Fruit fly (Drosophila melanogaster): ENCODE measurements around the gene Mnr.

The Mnr gene

DNA sequence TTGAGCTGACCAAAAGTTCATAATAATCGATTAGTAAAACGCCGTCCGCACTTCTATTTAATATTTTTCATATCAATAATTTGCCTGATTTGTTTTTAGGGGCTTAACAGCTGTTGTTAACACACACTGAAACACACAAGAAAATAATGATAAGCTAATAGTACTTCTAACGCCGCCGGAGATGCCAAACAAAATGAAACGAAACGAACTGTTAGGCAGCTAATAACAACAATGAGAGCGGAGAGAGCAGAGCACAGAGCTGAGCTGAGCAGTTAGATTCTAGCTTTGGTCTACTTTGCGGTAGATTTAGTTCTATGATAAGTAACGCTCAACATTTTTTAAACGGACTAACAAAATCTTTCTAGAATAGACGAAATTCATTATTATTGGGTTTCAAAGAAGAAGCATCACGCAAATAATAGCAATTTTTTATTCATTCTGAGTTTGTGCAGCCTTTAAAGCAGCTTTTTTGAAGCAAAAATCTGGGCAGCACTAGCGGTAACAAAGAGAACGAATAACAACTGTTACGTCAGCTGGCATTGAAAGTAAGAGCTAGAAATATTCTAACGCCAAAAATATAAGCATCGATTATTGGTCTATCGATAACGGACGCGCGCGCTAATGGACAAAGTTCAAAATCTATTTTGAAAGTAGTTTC, 25.6 kb upstream of the Mnr start, which contains the start of gene Abca3 (continued):
- peak in 1 of 2 experiments; percentile 26 for TF ChIP-seq insv (GFP tag; optimal IDR thresholded peaks at IDR 0.05)
- TF ChIP-seq CG3407 (GFP tag; optimal IDR thresholded peaks at IDR 0.05) = peak; percentile 25
- TF ChIP-seq CG8359 (GFP tag; optimal IDR thresholded peaks at IDR 0.05; ENCODE audit: borderline replicate concordance) = no peak
- TF ChIP-seq CG7271 (tag; optimal IDR thresholded peaks at IDR 0.05) = no peak
- TF ChIP-seq CG13894 (tag; optimal IDR thresholded peaks at IDR 0.05) = peak; percentile 81
- TF ChIP-seq Abd-B (GFP tag; optimal IDR thresholded peaks at IDR 0.05) = peak; percentile 17
- TF ChIP-seq chm (GFP tag; IDR thresholded peaks at IDR 0.05) = peak; percentile 40; the same call in 1 of the 2 replicates
- TF ChIP-seq CG32767 (GFP tag; IDR thresholded peaks at IDR 0.05) = no peak; the same call in 1 of the 2 replicates
- peak; percentile 58 for TF ChIP-seq CG1233 (GFP tag; optimal IDR thresholded peaks at IDR 0.05)
- no peak for TF ChIP-seq CG9876 (GFP tag; optimal IDR thresholded peaks at IDR 0.05)
- TF ChIP-seq B-H1 (GFP tag; IDR thresholded peaks at IDR 0.05) = no peak
- peak in 1 of 2 experiments; percentile 75 for TF ChIP-seq crp (GFP tag; optimal IDR thresholded peaks at IDR 0.05)
- no peak for TF ChIP-seq CG32772 (GFP tag; IDR thresholded peaks at IDR 0.05)
- peak; percentile 33 to 39 for TF ChIP-seq chif (GFP tag; optimal IDR thresholded peaks at IDR 0.05)
- TF ChIP-seq Doc3 (GFP tag; IDR thresholded peaks at IDR 0.05; ENCODE audit: partially characterized antibody) = 0 out of 3 replicates have a peak, but pooled peaks have one; percentile 24
- TF ChIP-seq CG13775 (GFP tag; optimal IDR thresholded peaks at IDR 0.05) = peak; percentile 64
- TF ChIP-seq Hmr (GFP tag; optimal IDR thresholded peaks at IDR 0.05) = peak; percentile 82
- peak; percentile 68 for TF ChIP-seq CG18262 (tag; optimal IDR thresholded peaks at IDR 0.05)
- TF ChIP-seq nerfin-1 (tag; optimal IDR thresholded peaks at IDR 0.05) = no peak
- no peak for TF ChIP-seq run (tag; optimal IDR thresholded peaks at IDR 0.05)
- no peak; the same call in 1 of the 2 replicates for TF ChIP-seq amos (GFP tag; IDR thresholded peaks at IDR 0.05; ENCODE audit: partially characterized antibody)
- TF ChIP-seq CG9727 (GFP tag; optimal IDR thresholded peaks at IDR 0.05) = peak; percentile 41
- TF ChIP-seq ERR (GFP tag; optimal IDR thresholded peaks at IDR 0.05) = peak; percentile 27
- no peak for TF ChIP-seq zen2 (GFP tag; IDR thresholded peaks at IDR 0.05; ENCODE audit: partially characterized antibody)
- peak; percentile 41 for TF ChIP-seq CG10431 (GFP tag; optimal IDR thresholded peaks at IDR 0.05)
- TF ChIP-seq Dp (GFP tag; optimal IDR thresholded peaks at IDR 0.05) = peak; percentile 77
- peak; percentile 41 for TF ChIP-seq her (GFP tag; optimal IDR thresholded peaks at IDR 0.05)
- TF ChIP-seq CG9437 (GFP tag; optimal IDR thresholded peaks at IDR 0.05) = peak; percentile 43
- TF ChIP-seq H15 (GFP tag; IDR thresholded peaks at IDR 0.05) = no peak
- TF ChIP-seq tx (GFP tag; optimal IDR thresholded peaks at IDR 0.05) = peak; percentile 42
- TF ChIP-seq emc (GFP tag; optimal IDR thresholded peaks at IDR 0.05) = no peak
- TF ChIP-seq vvl (GFP tag; IDR thresholded peaks at IDR 0.05) = no peak
- no peak for TF ChIP-seq CG31388 (GFP tag; optimal IDR thresholded peaks at IDR 0.05)
- TF ChIP-seq disco-r (GFP tag; optimal IDR thresholded peaks at IDR 0.05) = no peak
- TF ChIP-seq Aef1 (GFP tag; IDR thresholded peaks at IDR 0.05) = peak; percentile 44; the same call in 2 of the 3 replicates
- TF ChIP-seq CG12942 (GFP tag; optimal IDR thresholded peaks at IDR 0.05) = peak; percentile 6
- TF ChIP-seq Spps (tag; optimal IDR thresholded peaks at IDR 0.05) = no peak
- peak; percentile 54 for TF ChIP-seq CG14014 (GFP tag; IDR thresholded peaks at IDR 0.05)
- peak; percentile 30 for TF ChIP-seq stwl (tag; optimal IDR thresholded peaks at IDR 0.05)
- peak; percentile 28 for TF ChIP-seq CG2116 (GFP tag; optimal IDR thresholded peaks at IDR 0.05)
- TF ChIP-seq CG8388 (GFP tag; optimal IDR thresholded peaks at IDR 0.05) = peak; percentile 54
- no peak for TF ChIP-seq abd-A (tag; optimal IDR thresholded peaks at IDR 0.05)
- TF ChIP-seq sens-2 (GFP tag; IDR thresholded peaks at IDR 0.05) = no peak; the same call in 1 of the 2 replicates
- no peak for TF ChIP-seq CG7963 (GFP tag; IDR thresholded peaks at IDR 0.05; ENCODE audit: partially characterized antibody)
- TF ChIP-seq ash1 (GFP tag; optimal IDR thresholded peaks at IDR 0.05) = no peak
- no peak for TF ChIP-seq lov (optimal IDR thresholded peaks at IDR 0.05)
- TF ChIP-seq lov (GFP tag; IDR thresholded peaks at IDR 0.05) = no peak
- no peak for TF ChIP-seq slou (GFP tag; optimal IDR thresholded peaks at IDR 0.05)
- TF ChIP-seq stc (GFP tag; IDR thresholded peaks at IDR 0.05) = no peak

Data from whole organism, embryonic.